Fruit fly (Drosophila melanogaster) whole organism, wandering third instar larva: ENCODE measurements around the gene Pink1.

Experiments used
- Abd-B ChIP-seq: fragments of >200 bp; optimal IDR thresholded peaks from 2 replicates; lab custom pipeline; 2017; ENCODE audit warnings: missing biosample characterization, missing genetic modification characterization
- CG9705 ChIP-seq: fragments of 200-800 bp; sonication (Bioruptor generic); optimal IDR thresholded peaks from 2 replicates; lab custom pipeline; 2018; ENCODE audit warnings: missing biosample characterization, mild to moderate bottlenecking, missing genetic modification characterization
- N ChIP-seq: fragments of >200 bp; optimal IDR thresholded peaks from 2 replicates; lab custom pipeline; 2018; ENCODE audit warnings: missing biosample characterization, missing external identifiers, missing genetic modification characterization
- OdsH ChIP-seq: fragments of 200-800 bp; sonication (Bioruptor generic); optimal IDR thresholded peaks from 2 replicates; lab custom pipeline; 2016; ENCODE audit warnings: missing biosample characterization, mild to moderate bottlenecking, missing genetic modification characterization
- br ChIP-seq: fragments of 200-800 bp; sonication (Bioruptor generic); optimal IDR thresholded peaks from 2 replicates; lab custom pipeline; 2016; ENCODE audit warnings: missing biosample characterization, missing genetic modification characterization
- ey ChIP-seq: fragments of 200-800 bp; sonication (Bioruptor generic); optimal IDR thresholded peaks from 2 replicates; lab custom pipeline; 2016; ENCODE audit warnings: missing biosample characterization, missing genetic modification characterization
- h ChIP-seq: fragments of 200-800 bp; sonication (Bioruptor generic); optimal IDR thresholded peaks from 3 replicates; lab custom pipeline; 2016; ENCODE audit warnings: missing biosample characterization, mild to moderate bottlenecking, missing genetic modification characterization
- jim ChIP-seq: fragments of 175-275, 200-325 bp; sonication (Bioruptor generic); optimal IDR thresholded peaks from 2 replicates; lab custom pipeline; 2016; ENCODE audit warnings: missing biosample characterization, mild to moderate bottlenecking, missing genetic modification characterization
- sage ChIP-seq: fragments of 200-800 bp; sonication (Bioruptor generic); optimal IDR thresholded peaks from 2 replicates; lab custom pipeline; 2016; ENCODE audit warnings: missing biosample characterization, mild to moderate bottlenecking, missing genetic modification characterization
- sv ChIP-seq: fragments of 200-800 bp; sonication (Bioruptor generic); optimal IDR thresholded peaks from 3 replicates; lab custom pipeline; 2016; ENCODE audit warnings: missing biosample characterization, missing genetic modification characterization
- usp ChIP-seq: fragments of >200 bp; optimal IDR thresholded peaks from 2 replicates; lab custom pipeline; 2017; ENCODE audit warnings: missing biosample characterization, missing genetic modification characterization

DNA sequence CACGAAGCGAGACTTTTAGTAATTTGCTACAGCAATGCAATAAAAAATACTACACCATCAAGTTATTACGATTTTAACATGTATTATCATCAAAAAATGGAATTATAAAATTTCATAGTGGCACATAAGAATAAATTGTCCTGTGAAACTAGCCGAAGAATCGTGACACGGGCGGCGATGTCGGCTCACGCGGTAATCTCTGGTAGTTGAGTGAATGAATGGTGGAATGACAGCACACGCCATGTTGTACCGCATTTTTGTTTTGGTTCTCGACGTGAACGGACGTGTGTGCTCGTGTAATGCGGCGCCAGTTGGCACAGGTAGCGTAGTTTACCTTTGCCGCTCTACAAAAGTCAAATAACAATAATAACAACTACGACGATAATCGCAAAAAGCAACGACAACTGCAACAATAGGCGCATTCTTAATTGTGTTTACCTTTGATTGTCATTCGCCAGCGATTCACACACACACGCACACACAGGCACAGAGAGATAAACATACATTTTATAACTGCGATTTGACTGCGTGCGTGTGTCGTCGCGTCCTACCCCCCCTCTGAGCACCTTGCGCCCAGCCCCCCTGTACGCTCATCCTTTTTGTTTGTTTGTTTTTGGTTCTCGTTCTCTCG, 15.8 kb downstream of the Pink1 start, which contains the start of gene CG14441:
- TF ChIP-seq br (GFP tag; lab: Kevin White, UChicago) (peak; percentile 57), Abd-B (GFP tag; lab: Kevin White, UChicago) (no peak), jim (GFP tag; lab: Kevin White, UChicago) (no peak), usp (GFP tag; lab: Kevin White, UChicago) (no peak), ey (GFP tag; lab: Kevin White, UChicago) (peak; percentile 39), h (GFP tag; lab: Kevin White, UChicago) (peak; percentile 66), sage (GFP tag; lab: Kevin White, UChicago) (peak; percentile 21), sv (GFP tag; lab: Kevin White, UChicago) (peak; percentile 34), N (no peak), CG9705 (GFP tag; lab: Kevin White, UChicago) (peak; percentile 17), OdsH (GFP tag; lab: Kevin White, UChicago) (peak; percentile 40)
